Fruit fly (Drosophila melanogaster): ENCODE data around the gene CG32756.
A peak's percentile ranks its signal among the peaks of the same experiment; 100 is the strongest.

Gene CG32756

dm6 chrX:5900146-5901093 is 45.1 kb upstream of the CG32756 start, which contains the start of gene Act5C:
Gene Act5C, plus strand, starts transcription at chrX:5900861.
- TF ChIP-seq dimm (GFP tag; IDR thresholded peaks at IDR 0.05) (peak; percentile 70), HLH4C (GFP tag; IDR thresholded peaks at IDR 0.05; ENCODE audit: partially characterized antibody) (no peak), ara (GFP tag; IDR thresholded peaks at IDR 0.05) (peak; percentile 96), Asciz (GFP tag; optimal IDR thresholded peaks at IDR 0.05) (peak; percentile 85), CG17829 (tag; optimal IDR thresholded peaks at IDR 0.05) (peak; percentile 95), H15 (GFP tag; IDR thresholded peaks at IDR 0.05) (peak; percentile 88), Pdp1 (GFP tag; optimal IDR thresholded peaks at IDR 0.05) (peak; percentile 94 to 96), dan (GFP tag; IDR thresholded peaks at IDR 0.05) (peak; percentile 83), CG17385 (GFP tag; optimal IDR thresholded peaks at IDR 0.05) (peak; percentile 90), CG9817 (tag; optimal IDR thresholded peaks at IDR 0.05) (peak; percentile 87), jumu (GFP tag; optimal IDR thresholded peaks at IDR 0.05) (peak; percentile 95), CG18599 (GFP tag; optimal IDR thresholded peaks at IDR 0.05) (peak; percentile 94), Awh (GFP tag; IDR thresholded peaks at IDR 0.05) (peak; percentile 92), mirr (GFP tag; optimal IDR thresholded peaks at IDR 0.05) (peak; percentile 77), ranshi (GFP tag; IDR thresholded peaks at IDR 0.05) (peak; percentile 90), CG17912 (GFP tag; optimal IDR thresholded peaks at IDR 0.05) (no peak), CG17186 (GFP tag; optimal IDR thresholded peaks at IDR 0.05) (peak; percentile 73), CG3163 (GFP tag; optimal IDR thresholded peaks at IDR 0.05) (peak; percentile 82), D19B (GFP tag; optimal IDR thresholded peaks at IDR 0.05) (peak; percentile 76), CG1792 (GFP tag; optimal IDR thresholded peaks at IDR 0.05) (peak; percentile 92), Nf-YC (tag; optimal IDR thresholded peaks at IDR 0.05) (peak; percentile 69), CG13123 (GFP tag; optimal IDR thresholded peaks at IDR 0.05) (peak; percentile 87), lab (GFP tag; optimal IDR thresholded peaks at IDR 0.05) (peak; percentile 94), Atf6 (GFP tag; IDR thresholded peaks at IDR 0.05) (peak; percentile 87), cg (GFP tag; optimal IDR thresholded peaks at IDR 0.05) (peak; percentile 59), tx (GFP tag; optimal IDR thresholded peaks at IDR 0.05) (peak; percentile 92), Xrp1 (GFP tag; IDR thresholded peaks at IDR 0.05) (peak; percentile 96), CG2129 (GFP tag; IDR thresholded peaks at IDR 0.05; ENCODE audit: partially characterized antibody) (no peak), Atf-2 (GFP tag; optimal IDR thresholded peaks at IDR 0.05) (peak; percentile 92), CG17359 (tag; optimal IDR thresholded peaks at IDR 0.05) (peak; percentile 95), Myb (GFP tag; optimal IDR thresholded peaks at IDR 0.05) (peak; percentile 84), CG8944 (GFP tag; optimal IDR thresholded peaks at IDR 0.05) (peak; percentile 94), CG9215 (GFP tag; IDR thresholded peaks at IDR 0.05) (peak; percentile 82), wek (GFP tag; optimal IDR thresholded peaks at IDR 0.05) (peak; percentile 87), Max (GFP tag; optimal IDR thresholded peaks at IDR 0.05) (peak; percentile 91), ash1 (GFP tag; optimal IDR thresholded peaks at IDR 0.05) (peak; percentile 9), lilli (GFP tag; optimal IDR thresholded peaks at IDR 0.05) (peak; percentile 96), CG31365 (tag; optimal IDR thresholded peaks at IDR 0.05) (peak; percentile 86), CG13775 (GFP tag; optimal IDR thresholded peaks at IDR 0.05) (peak; percentile 90), slou (GFP tag; optimal IDR thresholded peaks at IDR 0.05) (peak; percentile 82), Lpt (GFP tag; optimal IDR thresholded peaks at IDR 0.05) (no peak), CG2875 (GFP tag; optimal IDR thresholded peaks at IDR 0.05) (peak; percentile 90), gce (GFP tag; IDR thresholded peaks at IDR 0.05) (peak; percentile 91), Poxn (GFP tag; IDR thresholded peaks at IDR 0.05) (0 out of 2 replicates have a peak, but pooled peaks have one; percentile 76), pfk (GFP tag; optimal IDR thresholded peaks at IDR 0.05) (no peak), CG11504 (tag; optimal IDR thresholded peaks at IDR 0.05) (peak; percentile 93), NfI (GFP tag; optimal IDR thresholded peaks at IDR 0.05) (peak; percentile 91), CG10431 (GFP tag; optimal IDR thresholded peaks at IDR 0.05) (peak; percentile 55)
